Fruit fly (Drosophila melanogaster): Measurements from ENCODE around the gene CG5435.

Gene CG5435

dm6 chr2L:12455750-12456149 is 25.1 kb upstream of the CG5435 start:
- TF ChIP-seq Smox (GFP tag; optimal IDR thresholded peaks at IDR 0.05) (no peak), Hr4 (GFP tag; optimal IDR thresholded peaks at IDR 0.05) (no peak), CG11294 (GFP tag; IDR thresholded peaks at IDR 0.05) (no peak)

- TF ChIP-seq CG8119 (GFP tag; IDR thresholded peaks at IDR 0.05) (no peak), svp (GFP tag) (peak; percentile 0), Blimp-1 (GFP tag; optimal IDR thresholded peaks at IDR 0.05) (no peak)
Measured at dm6 chr2L:12455049-12455448, 24.4 kb upstream of the CG5435 start.

dm6 chr2L:12453192-12453800 is 22.6 kb upstream of the CG5435 start, which contains the start of gene CG5418:
TSS of gene CG5418 (minus strand) at chr2L:12453242.
- TF ChIP-seq spab (GFP tag; optimal IDR thresholded peaks at IDR 0.05) (no peak), CG8632 (GFP tag; optimal IDR thresholded peaks at IDR 0.05) (no peak), CG34406 (GFP tag; optimal IDR thresholded peaks at IDR 0.05) (no peak), Ets96B (tag; optimal IDR thresholded peaks at IDR 0.05) (no peak), topi (GFP tag; optimal IDR thresholded peaks at IDR 0.05) (no peak), CG8319 (GFP tag; optimal IDR thresholded peaks at IDR 0.05) (no peak), CG7368 (GFP tag; optimal IDR thresholded peaks at IDR 0.05) (no peak), Ets21C (GFP tag; optimal IDR thresholded peaks at IDR 0.05) (no peak), CG10669 (GFP tag; optimal IDR thresholded peaks at IDR 0.05) (no peak), Hr38 (GFP tag; optimal IDR thresholded peaks at IDR 0.05) (no peak), CG32006 (GFP tag; optimal IDR thresholded peaks at IDR 0.05) (no peak), fd85E (GFP tag; optimal IDR thresholded peaks at IDR 0.05) (no peak), Blimp-1 (GFP tag; optimal IDR thresholded peaks at IDR 0.05) (no peak), Hr4 (GFP tag; optimal IDR thresholded peaks at IDR 0.05) (no peak)

- TF ChIP-seq eg (GFP tag; IDR thresholded peaks at IDR 0.05) (peak; percentile 19; the same call in 1 of the 3 replicates), OdsH (GFP tag; optimal IDR thresholded peaks at IDR 0.05) (no peak), CG34406 (GFP tag; optimal IDR thresholded peaks at IDR 0.05) (no peak), Ets21C (GFP tag; optimal IDR thresholded peaks at IDR 0.05) (no peak), cyc (GFP tag; optimal IDR thresholded peaks at IDR 0.05) (no peak), Hr38 (GFP tag; optimal IDR thresholded peaks at IDR 0.05) (no peak), CG8632 (GFP tag; optimal IDR thresholded peaks at IDR 0.05) (no peak), vri (GFP tag; optimal IDR thresholded peaks at IDR 0.05) (peak; percentile 60), Eip93F (GFP tag; optimal IDR thresholded peaks at IDR 0.05) (peak; percentile 9), Hr4 (GFP tag; optimal IDR thresholded peaks at IDR 0.05) (no peak), Eip75B (GFP tag; optimal IDR thresholded peaks at IDR 0.05) (no peak), CG9139 (GFP tag; optimal IDR thresholded peaks at IDR 0.05) (no peak), net (GFP tag; optimal IDR thresholded peaks at IDR 0.05) (no peak), Blimp-1 (GFP tag; optimal IDR thresholded peaks at IDR 0.05) (no peak), CG3032 (tag; optimal IDR thresholded peaks at IDR 0.05) (no peak)
Measured at dm6 chr2L:12448082-12448621, 17.5 kb upstream of the CG5435 start, which contains the start of the genes CG5421 and Oatp33Eb. TSS of gene CG5421 (minus strand) at chr2L:12448132. TSS of gene Oatp33Eb (plus strand) at chr2L:12448484.

dm6 chr2L:12445743-12446142 is 15.1 kb upstream of the CG5435 start, which contains the start of gene Oatp33Ea:
TSS of gene Oatp33Ea (minus strand) at chr2L:12445924.
- TF ChIP-seq Sox14 (GFP tag; optimal IDR thresholded peaks at IDR 0.05) (peak; percentile 2), vri (GFP tag; optimal IDR thresholded peaks at IDR 0.05) (peak; percentile 18), salr (GFP tag; optimal IDR thresholded peaks at IDR 0.05) (no peak)
